Fruit fly (Drosophila melanogaster): ENCODE results near the gene Arfrp1.
A peak's percentile ranks its signal among the peaks of the same experiment; 100 is the strongest.

The Arfrp1 gene

dm6 chrX:9061299-9061698, 45.6 kb upstream of the Arfrp1 start (continued):
- TF ChIP-seq Mrtf (GFP tag; IDR thresholded peaks at IDR 0.05), result no peak
- peak; percentile 72 for TF ChIP-seq CG7745 (tag; optimal IDR thresholded peaks at IDR 0.05)
- TF ChIP-seq CG8765 (GFP tag; IDR thresholded peaks at IDR 0.05), result no peak
- no peak for TF ChIP-seq Hmr (GFP tag; optimal IDR thresholded peaks at IDR 0.05)
- TF ChIP-seq sens (GFP tag), result peak; percentile 5
- no peak for TF ChIP-seq odd (GFP tag; optimal IDR thresholded peaks at IDR 0.05)
- no peak for TF ChIP-seq Pdp1 (GFP tag; optimal IDR thresholded peaks at IDR 0.05)
- TF ChIP-seq Mad (GFP tag; optimal IDR thresholded peaks at IDR 0.05), result no peak
- no peak for TF ChIP-seq exex (tag; optimal IDR thresholded peaks at IDR 0.05)
- TF ChIP-seq emc (GFP tag; optimal IDR thresholded peaks at IDR 0.05), result no peak
- TF ChIP-seq klu (GFP tag; IDR thresholded peaks at IDR 0.05), result no peak
- peak in 1 of 2 experiments; percentile 36 for TF ChIP-seq Hr78 (GFP tag; optimal IDR thresholded peaks at IDR 0.05)
- no peak for TF ChIP-seq Hr51 (GFP tag; optimal IDR thresholded peaks at IDR 0.05)
- TF ChIP-seq MESR4 (GFP tag; optimal IDR thresholded peaks at IDR 0.05), result no peak
- no peak for TF ChIP-seq Elba2 (GFP tag; optimal IDR thresholded peaks at IDR 0.05)
- no peak for TF ChIP-seq dimm (GFP tag; IDR thresholded peaks at IDR 0.05)

dm6 chrX:9062665-9063064, 44.2 kb upstream of the Arfrp1 start:
- TF ChIP-seq CG11456 (GFP tag; IDR thresholded peaks at IDR 0.05) (peak; percentile 50; the same call in 1 of the 3 replicates), hkb (optimal IDR thresholded peaks at IDR 0.05) (no peak), hkb (GFP tag; IDR thresholded peaks at IDR 0.05) (peak; percentile 36), unpg (GFP tag; optimal IDR thresholded peaks at IDR 0.05) (peak; percentile 33), bsh (GFP tag; optimal IDR thresholded peaks at IDR 0.05) (peak in 1 of 2 experiments; percentile 5), Rx (GFP tag; IDR thresholded peaks at IDR 0.05) (no peak), Tbp (GFP tag; optimal IDR thresholded peaks at IDR 0.05) (no peak), CG9932 (GFP tag; IDR thresholded peaks at IDR 0.05) (peak; percentile 24; the same call in 1 of the 2 replicates), Hr51 (GFP tag; optimal IDR thresholded peaks at IDR 0.05) (peak in 1 of 2 experiments; percentile 57), CG30403 (GFP tag; optimal IDR thresholded peaks at IDR 0.05) (peak; percentile 13), CG17829 (tag; optimal IDR thresholded peaks at IDR 0.05) (peak; percentile 8), amos (GFP tag; IDR thresholded peaks at IDR 0.05; ENCODE audit: partially characterized antibody) (no peak), Ada2b (GFP tag; IDR thresholded peaks at IDR 0.05) (0 out of 2 replicates have a peak, but pooled peaks have one; percentile 12), CG12391 (tag; optimal IDR thresholded peaks at IDR 0.05) (peak; percentile 7), vvl (GFP tag; IDR thresholded peaks at IDR 0.05) (peak; percentile 34; the same call in 1 of the 2 replicates), CG2678 (tag; optimal IDR thresholded peaks at IDR 0.05) (peak; percentile 4), CG11695 (GFP tag; IDR thresholded peaks at IDR 0.05) (peak; percentile 38; the same call in 1 of the 3 replicates), CoRest (tag; optimal IDR thresholded peaks at IDR 0.05) (peak; percentile 16), btn (GFP tag; optimal IDR thresholded peaks at IDR 0.05) (no peak), gem (tag; optimal IDR thresholded peaks at IDR 0.05) (peak; percentile 53), CG15479 (GFP tag; optimal IDR thresholded peaks at IDR 0.05) (no peak), CG16779 (GFP tag; IDR thresholded peaks at IDR 0.05) (no peak), CG13424 (tag; optimal IDR thresholded peaks at IDR 0.05) (peak; percentile 21), ci (GFP tag; IDR thresholded peaks at IDR 0.05) (peak; percentile 62; the same call in 1 of the 3 replicates), chinmo (GFP tag; IDR thresholded peaks at IDR 0.05; ENCODE audit: partially characterized antibody) (no peak), abd-A (tag; optimal IDR thresholded peaks at IDR 0.05) (no peak), CG13894 (tag; optimal IDR thresholded peaks at IDR 0.05) (no peak), CG12769 (tag; optimal IDR thresholded peaks at IDR 0.05) (peak; percentile 7), CG5245 (GFP tag; optimal IDR thresholded peaks at IDR 0.05) (no peak), Dbx (GFP tag; IDR thresholded peaks at IDR 0.05) (no peak), B-H1 (GFP tag; IDR thresholded peaks at IDR 0.05) (peak; percentile 37; the same call in 1 of the 3 replicates), stc (GFP tag; IDR thresholded peaks at IDR 0.05) (0 out of 2 replicates have a peak, but pooled peaks have one; percentile 12), Dfd (GFP tag; optimal IDR thresholded peaks at IDR 0.05) (no peak), Sox102F (GFP tag; optimal IDR thresholded peaks at IDR 0.05) (peak; percentile 52), CG7372 (GFP tag; IDR thresholded peaks at IDR 0.05) (0 out of 2 replicates have a peak, but pooled peaks have one; percentile 13)

Data from whole organism, embryonic.